Worm (Caenorhabditis elegans) whole organism, L3 larva: ENCODE data around the gene dhs-7.

Source experiments
- ZK546.5 ChIP-seq: sonication (generic microtip); optimal IDR thresholded peaks from 2 replicates; lab custom pipeline; 2017; ENCODE audit warnings: missing biosample characterization, missing genetic modification characterization
- ceh-16 ChIP-seq: sonication (generic microtip); optimal IDR thresholded peaks from 2 replicates; lab custom pipeline; 2017; ENCODE audit warnings: missing biosample characterization, missing genetic modification characterization
- ceh-82 ChIP-seq: fragments of 150-350 bp; optimal IDR thresholded peaks from 2 replicates; lab custom pipeline; 2014; ENCODE audit warnings: missing biosample characterization, missing genetic modification characterization
- ceh-9 ChIP-seq: sonication (generic microtip); optimal IDR thresholded peaks from 2 replicates; lab custom pipeline; 2018; ENCODE audit warnings: missing biosample characterization, missing genetic modification characterization
- daf-12 ChIP-seq: fragments of 150-350 bp; optimal IDR thresholded peaks from 2 replicates; lab custom pipeline; 2014; ENCODE audit warnings: missing biosample characterization, missing genetic modification reagents, missing genetic modification characterization
- egl-27 ChIP-seq: sonication (generic microtip); optimal IDR thresholded peaks from 4 replicates; lab custom pipeline; 2017; ENCODE audit warnings: missing biosample characterization, missing genetic modification reagents, missing genetic modification characterization
- egl-5 ChIP-seq: fragments of 150-350 bp; optimal IDR thresholded peaks from 2 replicates; lab custom pipeline; 2017; ENCODE audit warnings: missing biosample characterization, missing genetic modification reagents, missing genetic modification characterization, inconsistent platforms
- elt-1 ChIP-seq: fragments of 150-350 bp; optimal IDR thresholded peaks from 2 replicates; lab custom pipeline; 2014; ENCODE audit warnings: missing biosample characterization, missing genetic modification characterization
- elt-2 ChIP-seq: sonication (generic microtip); optimal IDR thresholded peaks from 2 replicates; lab custom pipeline; 2016; ENCODE audit warnings: missing genetic modification reagents, mild to moderate bottlenecking, missing genetic modification characterization, missing compliant biosample characterization
- elt-3 ChIP-seq, 3 experiments: fragments of 150-350 bp in 1 of 3; sonication (generic microtip) in 2 of 3; optimal IDR thresholded peaks; 2 replicates in 2 of 3; 4 replicates in 1 of 3; lab custom pipeline; 2014 to 2017; ENCODE audit warnings: missing biosample characterization in 3 of 3, missing genetic modification characterization in 3 of 3
- fkh-2 ChIP-seq: fragments of 150-350 bp; optimal IDR thresholded peaks from 2 replicates; lab custom pipeline; 2014; ENCODE audit warnings: missing biosample characterization, missing genetic modification reagents, missing genetic modification characterization
- fos-1 ChIP-seq: fragments of 150-350 bp; optimal IDR thresholded peaks from 2 replicates; lab custom pipeline; 2014; ENCODE audit warnings: missing biosample characterization, missing genetic modification characterization
- hmg-11 ChIP-seq: sonication (generic microtip); optimal IDR thresholded peaks from 2 replicates; lab custom pipeline; 2016; ENCODE audit warnings: missing genetic modification characterization, missing compliant biosample characterization
- lin-15B ChIP-seq: fragments of 150-350 bp; optimal IDR thresholded peaks from 2 replicates; lab custom pipeline; 2014; ENCODE audit warnings: missing biosample characterization, missing genetic modification characterization
- lin-39 ChIP-seq: fragments of 150-350 bp; optimal IDR thresholded peaks from 2 replicates; lab custom pipeline; 2018; ENCODE audit warnings: missing biosample characterization, missing genetic modification reagents, missing genetic modification characterization
- lsy-12 ChIP-seq: sonication (generic microtip); optimal IDR thresholded peaks from 2 replicates; lab custom pipeline; 2016; ENCODE audit warnings: mild to moderate bottlenecking, missing genetic modification characterization, missing compliant biosample characterization
- mdl-1 ChIP-seq: fragments of 150-350 bp; optimal IDR thresholded peaks from 2 replicates; lab custom pipeline; 2014; ENCODE audit warnings: missing biosample characterization, missing genetic modification characterization
- nfya-1 ChIP-seq: sonication (generic microtip); optimal IDR thresholded peaks from 2 replicates; lab custom pipeline; 2017; ENCODE audit warnings: missing genetic modification characterization, mild to moderate bottlenecking, missing compliant biosample characterization, antibody characterized with exemption, moderate library complexity; ENCODE audit not compliant: insufficient read depth
- nhr-11 ChIP-seq: fragments of 150-350 bp; optimal IDR thresholded peaks from 2 replicates; lab custom pipeline; 2014; ENCODE audit warnings: missing biosample characterization, missing genetic modification characterization
- nhr-12 ChIP-seq: fragments of 150-350 bp; optimal IDR thresholded peaks from 2 replicates; lab custom pipeline; 2014; ENCODE audit warnings: missing biosample characterization, missing genetic modification characterization
- nhr-23 ChIP-seq: fragments of 150-350 bp; optimal IDR thresholded peaks from 2 replicates; lab custom pipeline; 2014; ENCODE audit warnings: missing biosample characterization, missing genetic modification reagents, missing genetic modification characterization
- nhr-237 ChIP-seq: fragments of 150-350 bp; optimal IDR thresholded peaks from 2 replicates; lab custom pipeline; 2014; ENCODE audit warnings: missing biosample characterization, missing genetic modification characterization
- nhr-28 ChIP-seq: fragments of 150-350 bp; optimal IDR thresholded peaks from 2 replicates; lab custom pipeline; 2014; ENCODE audit warnings: missing biosample characterization, missing genetic modification characterization
- nhr-43 ChIP-seq: sonication (generic microtip); optimal IDR thresholded peaks from 2 replicates; lab custom pipeline; 2016; ENCODE audit warnings: mild to moderate bottlenecking, missing genetic modification characterization, missing compliant biosample characterization; ENCODE audit not compliant: poor library complexity, severe bottlenecking
- nhr-67 ChIP-seq: fragments of 150-350 bp; optimal IDR thresholded peaks from 2 replicates; lab custom pipeline; 2014; ENCODE audit warnings: missing biosample characterization, missing genetic modification characterization
- nhr-76 ChIP-seq: fragments of 150-350 bp; sonication (generic microtip); optimal IDR thresholded peaks from 5 replicates; lab custom pipeline; 2014; ENCODE audit warnings: missing biosample characterization, missing genetic modification characterization
- pha-4 ChIP-seq: fragments of 150-350 bp; optimal IDR thresholded peaks from 2 replicates; lab custom pipeline; 2014; ENCODE audit warnings: missing biosample characterization, missing genetic modification reagents, missing genetic modification characterization
- pqm-1 ChIP-seq: fragments of 150-350 bp; optimal IDR thresholded peaks from 2 replicates; lab custom pipeline; 2017; ENCODE audit warnings: missing biosample characterization, missing genetic modification characterization, inconsistent platforms
- sea-2 ChIP-seq: fragments of 150-350 bp; sonication (generic microtip); optimal IDR thresholded peaks from 4 replicates; lab custom pipeline; 2014; ENCODE audit warnings: missing biosample characterization, missing genetic modification reagents, missing genetic modification characterization
- snpc-4 ChIP-seq: fragments of 150-350 bp; optimal IDR thresholded peaks from 2 replicates; lab custom pipeline; 2014; ENCODE audit warnings: missing biosample characterization, missing genetic modification characterization
- unc-62 ChIP-seq: fragments of 150-350 bp; sonication (generic microtip); optimal IDR thresholded peaks from 4 replicates; lab custom pipeline; 2014; ENCODE audit warnings: missing biosample characterization, missing genetic modification reagents, missing genetic modification characterization
- zag-1 ChIP-seq: fragments of 150-350 bp; optimal IDR thresholded peaks from 2 replicates; lab custom pipeline; 2014; ENCODE audit warnings: missing biosample characterization, missing genetic modification characterization
- ztf-11 ChIP-seq: fragments of 150-350 bp; optimal IDR thresholded peaks from 2 replicates; lab custom pipeline; 2014; ENCODE audit warnings: missing biosample characterization, missing genetic modification characterization

dhs-7 gene

DNA sequence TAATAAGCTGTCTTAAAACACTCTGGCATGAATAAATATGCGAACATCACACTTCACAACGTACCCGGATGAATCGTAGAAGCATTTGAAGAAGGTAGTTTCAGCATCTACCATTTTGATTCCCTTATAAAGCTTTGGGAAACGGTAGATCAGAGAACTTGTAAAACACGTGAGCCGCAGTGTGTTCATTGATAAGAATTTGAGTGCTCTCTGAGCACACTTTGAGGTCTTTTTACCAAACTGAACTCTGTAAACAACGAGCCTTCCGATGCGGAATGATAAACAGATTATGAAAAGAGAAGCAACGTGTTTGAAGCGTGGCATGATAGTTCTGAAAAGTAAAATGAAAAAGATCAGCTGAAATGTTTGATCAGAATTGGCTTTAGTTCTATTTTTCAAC lies 30.0 kb upstream of the dhs-7 start, which contains the start of gene aqp-1 (continued):
- no peak for TF ChIP-seq lsy-12 (tag; lab: Kevin White, UChicago)
- TF ChIP-seq zag-1, result no peak
- no peak for TF ChIP-seq sea-2 (GFP tag; lab: Kevin White, UChicago)
- no peak for TF ChIP-seq mdl-1
- TF ChIP-seq egl-27 (tag; lab: Kevin White, UChicago), result no peak
- TF ChIP-seq lin-39 (tag; lab: Kevin White, UChicago), result no peak
- no peak for TF ChIP-seq nhr-237 (tag; lab: Kevin White, UChicago)
- no peak for TF ChIP-seq nhr-43
- no peak for TF ChIP-seq fos-1 (tag; lab: Kevin White, UChicago)
- TF ChIP-seq lin-15B (tag; lab: Kevin White, UChicago), result no peak
- TF ChIP-seq nhr-76 (tag; lab: Kevin White, UChicago), result no peak
- TF ChIP-seq elt-3 (tag; optimal IDR thresholded peaks at IDR 0.05; lab: Kevin White, UChicago), result no peak
- TF ChIP-seq nhr-12 (tag; lab: Kevin White, UChicago), result no peak
- no peak for TF ChIP-seq egl-5 (tag; lab: Kevin White, UChicago)
- no peak for TF ChIP-seq nhr-11 (tag; lab: Kevin White, UChicago)
- no peak for TF ChIP-seq ceh-16 (tag; lab: Kevin White, UChicago)
- no peak for TF ChIP-seq snpc-4 (tag; lab: Kevin White, UChicago)
- no peak for TF ChIP-seq ZK546.5
- TF ChIP-seq, all 47 proteins: peak for 5

DNA sequence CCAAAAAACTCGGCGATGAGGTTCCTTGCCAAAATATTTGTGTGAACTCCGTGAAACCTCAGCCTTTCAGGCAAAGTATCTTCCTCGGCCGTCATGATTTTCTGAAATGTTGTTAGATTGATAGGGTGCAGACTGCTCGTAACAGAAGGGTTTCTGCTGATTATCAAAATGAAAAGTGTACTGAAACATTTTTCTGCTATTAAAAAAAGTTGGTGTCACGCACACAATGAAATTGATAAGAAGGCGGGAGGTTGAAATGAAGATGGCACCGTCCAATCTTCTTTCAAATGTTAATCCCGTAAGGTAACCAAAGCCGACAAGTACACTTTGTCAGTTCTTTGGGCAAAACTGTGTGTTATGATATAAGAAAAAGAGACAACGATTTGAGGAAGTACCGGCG lies 28.7 kb upstream of the dhs-7 start:
- TF ChIP-seq pqm-1 (tag; lab: Kevin White, UChicago) (peak; percentile 21), ceh-82 (tag; lab: Kevin White, UChicago) (no peak), fos-1 (tag; lab: Kevin White, UChicago) (no peak), unc-62 (GFP tag; lab: Kevin White, UChicago) (no peak), ztf-11 (tag; lab: Kevin White, UChicago) (no peak), elt-2 (tag; lab: Kevin White, UChicago) (peak; percentile 58), nhr-11 (tag; lab: Kevin White, UChicago) (no peak)

DNA sequence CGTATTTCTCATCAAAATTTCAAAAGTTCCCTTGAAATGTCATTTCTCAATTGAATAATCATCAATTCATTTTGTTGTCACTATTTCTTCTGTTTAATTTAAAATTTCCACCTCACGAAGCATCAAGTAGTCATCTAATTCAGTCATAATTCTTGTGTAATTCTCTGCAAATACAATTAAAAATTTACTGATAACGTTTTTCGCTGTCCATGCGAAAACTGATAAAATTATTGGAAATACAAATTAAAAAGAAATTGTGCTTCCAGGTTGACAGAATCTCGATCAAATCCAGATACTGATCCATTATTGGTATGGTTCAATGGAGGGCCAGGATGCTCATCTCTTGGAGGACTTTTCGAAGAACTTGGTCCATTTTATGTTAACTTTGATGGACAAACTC lies 25.0 kb upstream of the dhs-7 start:
- TF ChIP-seq elt-1 (no peak), nhr-11 (tag; lab: Kevin White, UChicago) (no peak), pqm-1 (tag; lab: Kevin White, UChicago) (peak; percentile 26), nfya-1 (no peak), elt-2 (tag; lab: Kevin White, UChicago) (peak; percentile 62), nhr-28 (no peak), hmg-11 (tag; lab: Kevin White, UChicago) (no peak), ZK546.5 (no peak), pha-4 (peak; percentile 11), ztf-11 (tag; lab: Kevin White, UChicago) (no peak)

DNA sequence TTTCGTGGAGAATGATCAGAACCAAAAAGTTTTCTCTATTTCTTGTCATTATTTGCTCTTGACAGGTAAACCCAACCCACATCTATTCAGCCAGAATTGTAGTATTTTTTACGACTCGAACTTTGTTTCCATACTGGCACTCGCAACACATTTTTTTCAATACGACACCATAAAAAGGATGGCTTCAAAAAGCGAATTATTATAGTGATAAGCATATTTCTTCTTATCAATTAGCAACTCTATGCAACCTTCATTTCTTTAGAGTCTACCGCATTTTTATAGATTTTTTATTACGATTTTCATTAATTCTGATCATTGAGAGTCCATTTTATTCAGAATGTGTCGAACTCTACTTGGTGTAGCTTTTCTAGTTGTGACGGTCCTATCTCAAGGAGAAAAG lies 24.3 kb upstream of the dhs-7 start, which contains the start of gene ctsa-3.1:
Gene ctsa-3.1, plus strand, starts transcription at position 337 of the 400 bp plus-strand sequence.
- no peak for TF ChIP-seq nhr-11 (tag; lab: Kevin White, UChicago)
- TF ChIP-seq daf-12, result no peak
- TF ChIP-seq nhr-28, result no peak
- no peak for TF ChIP-seq ZK546.5
- TF ChIP-seq ceh-82 (tag; lab: Kevin White, UChicago), result no peak
- no peak for TF ChIP-seq zag-1
- TF ChIP-seq nhr-43, result no peak
- no peak for TF ChIP-seq ceh-9
- TF ChIP-seq pha-4, result peak; percentile 6
- no peak for TF ChIP-seq lin-15B (tag; lab: Kevin White, UChicago)
- TF ChIP-seq fkh-2, result no peak
- no peak for TF ChIP-seq nhr-23 (tag; lab: Kevin White, UChicago)
- no peak for TF ChIP-seq lin-39 (tag; lab: Kevin White, UChicago)
- TF ChIP-seq pqm-1 (tag; lab: Kevin White, UChicago), result peak; percentile 75
- TF ChIP-seq nhr-67 (tag; lab: Kevin White, UChicago), result no peak
- peak; percentile 79 for TF ChIP-seq elt-2 (tag; lab: Kevin White, UChicago)

DNA sequence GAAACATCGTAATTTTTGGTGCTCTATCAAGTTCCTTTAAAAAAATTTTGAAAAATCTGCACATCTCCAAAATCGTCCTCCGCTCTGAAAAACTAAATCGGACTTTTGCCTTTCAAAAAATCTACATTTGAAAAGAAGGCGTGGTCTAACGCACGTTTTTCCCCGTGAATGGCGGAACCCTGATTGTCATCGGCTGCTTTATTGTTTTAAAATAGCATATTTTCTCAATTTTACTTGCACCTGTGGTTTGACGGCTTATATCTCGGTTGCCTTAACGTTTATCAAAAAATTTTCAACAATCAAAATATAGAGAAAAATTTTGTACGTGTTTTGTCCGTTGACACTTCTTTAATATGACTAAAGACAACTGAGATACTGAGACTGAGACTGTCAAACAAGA lies 23.7 kb upstream of the dhs-7 start:
- peak; percentile 67 for TF ChIP-seq snpc-4 (tag; lab: Kevin White, UChicago)
- TF ChIP-seq mdl-1, result no peak
